Fruit fly (Drosophila melanogaster): Measurements from ENCODE around the gene CG32579.

CG32579 gene

DNA sequence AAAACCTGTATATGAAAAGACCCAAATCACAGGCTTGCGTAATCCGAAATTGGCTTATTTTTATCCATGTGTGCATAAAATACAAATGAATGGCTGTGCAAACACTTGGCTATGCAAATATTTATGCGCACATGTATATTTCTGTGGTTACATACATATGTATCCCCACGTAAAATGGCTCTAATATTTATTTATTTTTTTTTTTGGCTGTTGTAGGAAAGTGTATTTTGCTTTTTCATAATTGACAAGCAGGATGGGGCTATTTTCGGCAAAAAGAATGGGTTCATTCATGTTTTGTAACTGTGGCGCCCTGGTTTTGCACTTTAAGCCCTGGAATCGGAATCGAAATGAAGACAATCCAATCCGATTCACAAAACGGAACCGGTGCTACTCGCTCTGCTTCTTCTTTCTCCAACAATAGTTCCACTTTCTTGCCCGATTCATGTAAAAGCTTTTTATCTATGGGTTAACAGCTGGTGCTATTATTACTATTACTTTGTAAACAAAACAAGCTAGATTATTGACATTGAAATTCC is 12.1 kb downstream of the CG32579 start (continued):
- TF ChIP-seq Atf-2 (GFP tag; optimal IDR thresholded peaks at IDR 0.05) (peak; percentile 71), Vsx1 (GFP tag; optimal IDR thresholded peaks at IDR 0.05) (peak; percentile 65), Rfx (GFP tag; IDR thresholded peaks at IDR 0.05) (peak; percentile 85), CG6854 (GFP tag; optimal IDR thresholded peaks at IDR 0.05) (peak; percentile 6), CG13775 (GFP tag; optimal IDR thresholded peaks at IDR 0.05) (peak; percentile 74), ap (GFP tag; IDR thresholded peaks at IDR 0.05) (peak; percentile 63), Taf1 (GFP tag; IDR thresholded peaks at IDR 0.05) (no peak), bbx (GFP tag; IDR thresholded peaks at IDR 0.05; ENCODE audit: partially characterized antibody) (no peak), CG16863 (GFP tag; optimal IDR thresholded peaks at IDR 0.05) (peak; percentile 66), CG6175 (GFP tag; IDR thresholded peaks at IDR 0.05) (peak; percentile 41; the same call in 1 of the 3 replicates), Deaf1 (tag; optimal IDR thresholded peaks at IDR 0.05) (no peak), hkb (optimal IDR thresholded peaks at IDR 0.05) (no peak), hkb (GFP tag; IDR thresholded peaks at IDR 0.05) (peak; percentile 88), CG13123 (GFP tag; optimal IDR thresholded peaks at IDR 0.05) (peak; percentile 14), Dip2 (GFP tag; IDR thresholded peaks at IDR 0.05) (no peak), row (GFP tag; IDR thresholded peaks at IDR 0.05) (peak; percentile 70), CG10959 (GFP tag; IDR thresholded peaks at IDR 0.05) (peak; percentile 58; the same call in 1 of the 2 replicates), corto (GFP tag; optimal IDR thresholded peaks at IDR 0.05) (no peak), btn (GFP tag; optimal IDR thresholded peaks at IDR 0.05) (peak; percentile 34), sna (GFP tag; IDR thresholded peaks at IDR 0.05; ENCODE audit: partially characterized antibody) (no peak), YL-1 (GFP tag; optimal IDR thresholded peaks at IDR 0.05) (no peak), Nf-YB (GFP tag; optimal IDR thresholded peaks at IDR 0.05) (peak; percentile 59), CG2129 (GFP tag; IDR thresholded peaks at IDR 0.05; ENCODE audit: partially characterized antibody) (no peak), Chrac-16 (GFP tag; optimal IDR thresholded peaks at IDR 0.05) (peak; percentile 71), tin (GFP tag; optimal IDR thresholded peaks at IDR 0.05) (peak; percentile 77), knrl (GFP tag; IDR thresholded peaks at IDR 0.05; ENCODE audit: partially characterized antibody) (0 out of 3 replicates have a peak, but pooled peaks have one; percentile 35), CG13296 (GFP tag; optimal IDR thresholded peaks at IDR 0.05) (peak; percentile 65), ci (GFP tag; IDR thresholded peaks at IDR 0.05) (peak; percentile 90), CG9817 (tag; optimal IDR thresholded peaks at IDR 0.05) (no peak), CG1024 (GFP tag; IDR thresholded peaks at IDR 0.05) (peak; percentile 51; the same call in 1 of the 2 replicates), CG1602 (GFP tag; optimal IDR thresholded peaks at IDR 0.05) (peak; percentile 47), Fer2 (tag; optimal IDR thresholded peaks at IDR 0.05) (peak; percentile 59), Camta (GFP tag; optimal IDR thresholded peaks at IDR 0.05) (peak; percentile 53), pita (GFP tag; optimal IDR thresholded peaks at IDR 0.05) (no peak), Ada2b (GFP tag; IDR thresholded peaks at IDR 0.05) (peak; percentile 70), CG15269 (tag; optimal IDR thresholded peaks at IDR 0.05) (peak; percentile 73), Adf1 (GFP tag; IDR thresholded peaks at IDR 0.05) (peak; percentile 22; the same call in 1 of the 2 replicates), E2f2 (GFP tag; IDR thresholded peaks at IDR 0.05) (peak; percentile 58), lmd (GFP tag; IDR thresholded peaks at IDR 0.05) (peak; percentile 72), CG34422 (GFP tag; IDR thresholded peaks at IDR 0.05) (peak; percentile 84), CG8765 (GFP tag; IDR thresholded peaks at IDR 0.05) (peak; percentile 47; the same call in 1 of the 2 replicates), hth (optimal IDR thresholded peaks at IDR 0.05) (no peak), tap (tag; optimal IDR thresholded peaks at IDR 0.05) (peak; percentile 43), CG12236 (GFP tag; optimal IDR thresholded peaks at IDR 0.05) (peak; percentile 42), CG6654 (GFP tag; optimal IDR thresholded peaks at IDR 0.05) (peak; percentile 46), CG3281 (GFP tag; optimal IDR thresholded peaks at IDR 0.05) (peak; percentile 76), CG31224 (GFP tag; IDR thresholded peaks at IDR 0.05) (peak; percentile 61; the same call in 1 of the 2 replicates), CG3163 (GFP tag; optimal IDR thresholded peaks at IDR 0.05) (peak; percentile 48), CG3407 (GFP tag; optimal IDR thresholded peaks at IDR 0.05) (peak; percentile 30), ash1 (GFP tag; optimal IDR thresholded peaks at IDR 0.05) (no peak), gt (GFP tag; IDR thresholded peaks at IDR 0.05) (0 out of 2 replicates have a peak, but pooled peaks have one; percentile 17)
